Fruit fly (Drosophila melanogaster) S2 (cell line): ENCODE data around the gene CG33489.

Source experiments
- CG8478 ChIP-seq: fragments of >200 bp; optimal IDR thresholded peaks from 2 replicates; lab custom pipeline; 2018
- CTCF ChIP-seq, 2 experiments: fragments of >200 bp; optimal IDR thresholded peaks; 2 replicates each; lab custom pipeline; 2018

DNA sequence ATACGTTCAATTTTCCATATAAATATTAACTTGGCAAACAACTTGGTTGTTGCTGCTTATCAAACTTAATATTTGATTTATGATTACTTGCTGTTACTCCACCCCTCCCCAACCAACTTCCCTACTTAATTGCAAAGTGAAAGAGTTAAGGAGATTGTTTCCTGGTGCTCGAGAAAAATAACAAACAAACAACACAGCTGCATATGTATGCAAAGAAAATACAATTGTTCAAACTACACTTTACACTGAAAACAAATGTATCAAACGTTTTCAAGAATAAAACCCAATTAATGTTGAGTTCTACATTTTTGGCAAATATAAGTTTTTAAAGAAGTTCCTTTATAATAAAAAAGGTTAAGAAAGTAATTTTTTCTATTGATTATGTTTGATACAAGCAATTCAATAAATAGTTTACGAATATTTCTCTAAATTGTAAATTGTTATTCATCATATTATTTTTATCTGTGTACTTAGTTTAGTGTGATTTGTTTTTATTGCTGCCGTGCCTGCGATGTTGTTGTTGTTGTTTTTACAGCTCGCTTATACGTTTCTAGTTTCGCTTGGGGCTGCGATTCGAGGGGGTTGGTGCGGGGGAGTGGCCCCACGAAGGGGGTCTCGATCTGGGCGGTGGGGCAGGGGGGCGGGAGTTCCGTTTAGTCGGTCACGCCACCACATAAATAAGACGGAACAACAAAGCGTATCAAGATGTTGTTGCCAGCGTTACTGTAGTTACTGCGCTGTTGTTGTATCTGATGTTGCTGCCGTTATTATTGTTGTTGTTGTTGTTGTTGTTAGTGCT is 21.0 kb downstream of the CG33489 start:
- TF ChIP-seq CTCF (optimal IDR thresholded peaks at IDR 0.05; lab: Kevin White, UChicago) (no peak), CG8478 (lab: Kevin White, UChicago) (no peak)
